Worm (Caenorhabditis elegans) whole organism, L4 larva: Measurements from ENCODE around the gene met-2.

ENCODE experiments used
- F10B5.3 ChIP-seq: sonication (generic microtip); optimal IDR thresholded peaks from 2 replicates; lab custom pipeline; 2016; ENCODE audit warnings: mild to moderate bottlenecking, missing genetic modification characterization, missing compliant biosample characterization
- F37D6.2 ChIP-seq: sonication (generic microtip); optimal IDR thresholded peaks from 2 replicates; lab custom pipeline; 2016; ENCODE audit warnings: mild to moderate bottlenecking, missing genetic modification characterization, missing compliant biosample characterization
- F44E2.7 ChIP-seq: fragments of 200-800 bp; sonication (Bioruptor generic); IDR thresholded peaks from 2 replicates; pipeline ENCODE4 v2.1.2; 2022; ENCODE audit warnings: missing genetic modification characterization, missing compliant biosample characterization
- F49E8.2 ChIP-seq: sonication (generic microtip); optimal IDR thresholded peaks from 2 replicates; lab custom pipeline; 2016; ENCODE audit warnings: missing compliant biosample characterization, mild to moderate bottlenecking, missing genetic modification characterization, borderline replicate concordance
- R02D3.7 ChIP-seq: fragments of 150-350 bp; sonication (generic microtip); optimal IDR thresholded peaks from 3 replicates; lab custom pipeline; 2014; ENCODE audit warnings: missing biosample characterization, missing genetic modification characterization
- T20F7.1 ChIP-seq: fragments of 200-800 bp; sonication (Bioruptor generic); optimal IDR thresholded peaks from 2 replicates; lab custom pipeline; 2018; ENCODE audit warnings: mild to moderate bottlenecking, missing genetic modification characterization, missing compliant biosample characterization
- Y105C5A.15 ChIP-seq: fragments of 200-800 bp; sonication (Bioruptor generic); IDR thresholded peaks from 2 replicates; pipeline ENCODE4 v1.3.6; 2022; ENCODE audit warnings: missing genetic modification characterization, missing compliant biosample characterization
- ZK546.5 ChIP-seq, 2 experiments: sonication (generic microtip); optimal IDR thresholded peaks; 2 replicates each; lab custom pipeline; 2017; ENCODE audit warnings: missing biosample characterization in 2 of 2, missing genetic modification characterization in 2 of 2
- aly-2 ChIP-seq: sonication (generic microtip); optimal IDR thresholded peaks from 2 replicates; lab custom pipeline; 2018; ENCODE audit warnings: missing biosample characterization, missing genetic modification characterization
- ama-1 ChIP-seq: fragments of 150-350 bp; optimal IDR thresholded peaks from 2 replicates; lab custom pipeline; 2014; ENCODE audit warnings: inconsistent platforms, mixed read lengths
- ceh-44 ChIP-seq: fragments of 200-800 bp; sonication (Bioruptor generic); IDR thresholded peaks from 2 replicates; pipeline ENCODE4 v1.3.6; 2022; ENCODE audit warnings: missing genetic modification reagents, missing genetic modification characterization, missing compliant biosample characterization
- ceh-82 ChIP-seq: sonication (generic microtip); optimal IDR thresholded peaks from 2 replicates; lab custom pipeline; 2017; ENCODE audit warnings: missing biosample characterization, missing genetic modification characterization
- ces-1 ChIP-seq: fragments of 150-350 bp; sonication (generic microtip); optimal IDR thresholded peaks from 4 replicates; lab custom pipeline; 2014; ENCODE audit warnings: missing biosample characterization, missing genetic modification reagents, missing genetic modification characterization
- daf-16 ChIP-seq, 3 experiments: sonication (generic microtip); optimal IDR thresholded peaks; 2 replicates each; lab custom pipeline; 2016 to 2017; ENCODE audit warnings: missing genetic modification characterization in 3 of 3, missing genetic modification reagents in 3 of 3, mild to moderate bottlenecking in 2 of 3, missing compliant biosample characterization in 2 of 3, missing biosample characterization in 1 of 3, moderate library complexity in 1 of 3
- dmd-6 ChIP-seq: fragments of 200-800 bp; sonication (Bioruptor generic); IDR thresholded peaks from 2 replicates; pipeline ENCODE4 v1.3.6; 2022; ENCODE audit warnings: missing genetic modification reagents, missing genetic modification characterization, missing compliant biosample characterization
- fkh-10 ChIP-seq: fragments of 150-350 bp; optimal IDR thresholded peaks from 2 replicates; lab custom pipeline; 2014; ENCODE audit warnings: missing biosample characterization, missing genetic modification reagents, missing genetic modification characterization
- fos-1 ChIP-seq: fragments of 150-350 bp; optimal IDR thresholded peaks from 2 replicates; lab custom pipeline; 2014; ENCODE audit warnings: missing biosample characterization, missing genetic modification characterization
- gei-8 ChIP-seq: fragments of 200-800 bp; sonication (Bioruptor generic); optimal IDR thresholded peaks from 2 replicates; lab custom pipeline; 2018; ENCODE audit warnings: mild to moderate bottlenecking, missing genetic modification characterization, missing compliant biosample characterization
- hlh-11 ChIP-seq: fragments of 200-800 bp; sonication (Bioruptor generic); optimal IDR thresholded peaks from 2 replicates; lab custom pipeline; 2018; ENCODE audit warnings: mild to moderate bottlenecking, missing genetic modification characterization, missing compliant biosample characterization
- hlh-30 ChIP-seq: sonication (generic microtip); optimal IDR thresholded peaks from 2 replicates; lab custom pipeline; 2017; ENCODE audit warnings: antibody characterized with exemption, mild to moderate bottlenecking, missing genetic modification characterization, missing compliant biosample characterization; ENCODE audit not compliant: insufficient read depth
- hmg-1.1 ChIP-seq: fragments of 200-800 bp; sonication (Bioruptor generic); IDR thresholded peaks from 2 replicates; pipeline ENCODE4 v1.3.6; 2022; ENCODE audit warnings: missing genetic modification reagents, missing genetic modification characterization, missing compliant biosample characterization
- jun-1 ChIP-seq: fragments of 150-350 bp; optimal IDR thresholded peaks from 2 replicates; lab custom pipeline; 2014; ENCODE audit warnings: missing biosample characterization, missing genetic modification reagents, missing genetic modification characterization
- lin-13 ChIP-seq: fragments of 150-350 bp; optimal IDR thresholded peaks from 2 replicates; lab custom pipeline; 2014; ENCODE audit warnings: missing biosample characterization, missing genetic modification reagents, missing genetic modification characterization
- lin-38 ChIP-seq: fragments of 200-800 bp; sonication (Bioruptor generic); IDR thresholded peaks from 2 replicates; pipeline ENCODE4 v1.3.6; 2022; ENCODE audit warnings: missing genetic modification reagents, missing genetic modification characterization, missing compliant biosample characterization
- lir-3 ChIP-seq: sonication (generic microtip); optimal IDR thresholded peaks from 2 replicates; lab custom pipeline; 2016; ENCODE audit warnings: mild to moderate bottlenecking, missing genetic modification characterization, missing compliant biosample characterization
- madf-9 ChIP-seq: fragments of 200-800 bp; sonication (Bioruptor generic); conservative IDR thresholded peaks from 2 replicates; pipeline ENCODE4 v1.3.6; 2022; ENCODE audit warnings: missing genetic modification reagents, missing genetic modification characterization, missing compliant biosample characterization
- mxl-3 ChIP-seq: fragments of 200-800 bp; sonication (Bioruptor generic); optimal IDR thresholded peaks from 2 replicates; lab custom pipeline; 2018; ENCODE audit warnings: mild to moderate bottlenecking, missing genetic modification characterization, missing compliant biosample characterization
- nhr-42 ChIP-seq: fragments of 200-800 bp; sonication (Bioruptor generic); IDR thresholded peaks from 2 replicates; pipeline ENCODE4 v1.3.6; 2022; ENCODE audit warnings: missing genetic modification characterization, missing compliant biosample characterization
- nhr-6 ChIP-seq: fragments of 150-350 bp; optimal IDR thresholded peaks from 2 replicates; lab custom pipeline; 2014; ENCODE audit warnings: missing biosample characterization, missing genetic modification characterization
- nhr-76 ChIP-seq: fragments of 150-350 bp; optimal IDR thresholded peaks from 2 replicates; lab custom pipeline; 2014; ENCODE audit warnings: missing biosample characterization, missing genetic modification characterization
- nhr-77 ChIP-seq: fragments of 150-350 bp; optimal IDR thresholded peaks from 2 replicates; lab custom pipeline; 2014; ENCODE audit warnings: missing biosample characterization, missing genetic modification characterization
- pha-4 ChIP-seq, 2 experiments: fragments of 150-350 bp in 1 of 2; fragments of 200-800 bp in 1 of 2; sonication (Bioruptor generic) in 1 of 2; IDR thresholded peaks in 1 of 2; optimal IDR thresholded peaks in 1 of 2; 2 replicates each; pipeline versions ENCODE4 v1.3.6 to Lab custom; 2014 to 2022; ENCODE audit warnings: missing genetic modification characterization in 2 of 2, missing genetic modification reagents in 2 of 2, missing biosample characterization in 1 of 2, missing compliant biosample characterization in 1 of 2
- php-3 ChIP-seq: fragments of 200-800 bp; sonication (Bioruptor generic); IDR thresholded peaks from 2 replicates; pipeline ENCODE4 v1.3.6; 2022; ENCODE audit warnings: missing genetic modification reagents, missing genetic modification characterization, missing compliant biosample characterization
- pqm-1 ChIP-seq: sonication (generic microtip); optimal IDR thresholded peaks from 2 replicates; lab custom pipeline; 2017; ENCODE audit warnings: missing biosample characterization, missing genetic modification characterization
- snpc-1.2 ChIP-seq: fragments of 200-800 bp; sonication (Bioruptor generic); IDR thresholded peaks from 2 replicates; pipeline ENCODE4 v1.3.6; 2022; ENCODE audit warnings: missing genetic modification reagents, missing genetic modification characterization, missing compliant biosample characterization
- spr-3 ChIP-seq: fragments of 200-800 bp; sonication (Bioruptor generic); optimal IDR thresholded peaks from 2 replicates; lab custom pipeline; 2018; ENCODE audit warnings: mild to moderate bottlenecking, missing genetic modification characterization, missing compliant biosample characterization
- tra-1 ChIP-seq: fragments of 200-800 bp; sonication (Bioruptor generic); IDR thresholded peaks from 2 replicates; pipeline ENCODE4 v1.3.6; 2022; ENCODE audit warnings: missing genetic modification reagents, missing genetic modification characterization, missing compliant biosample characterization
- unc-39 ChIP-seq: sonication (generic microtip); optimal IDR thresholded peaks from 2 replicates; lab custom pipeline; 2017; ENCODE audit warnings: missing biosample characterization, missing genetic modification characterization
- vab-7 ChIP-seq: fragments of 200-800 bp; sonication (Bioruptor generic); IDR thresholded peaks from 2 replicates; pipeline ENCODE4 v1.3.6; 2022; ENCODE audit warnings: missing genetic modification reagents, missing genetic modification characterization, missing compliant biosample characterization
- zag-1 ChIP-seq: fragments of 150-350 bp; optimal IDR thresholded peaks from 2 replicates; lab custom pipeline; 2014; ENCODE audit warnings: missing biosample characterization, missing genetic modification characterization
- zfp-2 ChIP-seq: sonication (generic microtip); optimal IDR thresholded peaks from 2 replicates; lab custom pipeline; 2016; ENCODE audit warnings: mild to moderate bottlenecking, missing genetic modification characterization, missing compliant biosample characterization
- zip-11 ChIP-seq: fragments of 200-800 bp; sonication (Bioruptor generic); IDR thresholded peaks from 2 replicates; pipeline ENCODE4 v1.3.6; 2022; ENCODE audit warnings: missing genetic modification characterization, missing compliant biosample characterization
- ztf-11 ChIP-seq: fragments of 150-350 bp; optimal IDR thresholded peaks from 2 replicates; lab custom pipeline; 2014; ENCODE audit warnings: missing biosample characterization, missing genetic modification characterization
- ztf-7 ChIP-seq: fragments of 150-350 bp; optimal IDR thresholded peaks from 2 replicates; lab custom pipeline; 2014; ENCODE audit warnings: missing biosample characterization, missing genetic modification characterization

The met-2 gene

DNA sequence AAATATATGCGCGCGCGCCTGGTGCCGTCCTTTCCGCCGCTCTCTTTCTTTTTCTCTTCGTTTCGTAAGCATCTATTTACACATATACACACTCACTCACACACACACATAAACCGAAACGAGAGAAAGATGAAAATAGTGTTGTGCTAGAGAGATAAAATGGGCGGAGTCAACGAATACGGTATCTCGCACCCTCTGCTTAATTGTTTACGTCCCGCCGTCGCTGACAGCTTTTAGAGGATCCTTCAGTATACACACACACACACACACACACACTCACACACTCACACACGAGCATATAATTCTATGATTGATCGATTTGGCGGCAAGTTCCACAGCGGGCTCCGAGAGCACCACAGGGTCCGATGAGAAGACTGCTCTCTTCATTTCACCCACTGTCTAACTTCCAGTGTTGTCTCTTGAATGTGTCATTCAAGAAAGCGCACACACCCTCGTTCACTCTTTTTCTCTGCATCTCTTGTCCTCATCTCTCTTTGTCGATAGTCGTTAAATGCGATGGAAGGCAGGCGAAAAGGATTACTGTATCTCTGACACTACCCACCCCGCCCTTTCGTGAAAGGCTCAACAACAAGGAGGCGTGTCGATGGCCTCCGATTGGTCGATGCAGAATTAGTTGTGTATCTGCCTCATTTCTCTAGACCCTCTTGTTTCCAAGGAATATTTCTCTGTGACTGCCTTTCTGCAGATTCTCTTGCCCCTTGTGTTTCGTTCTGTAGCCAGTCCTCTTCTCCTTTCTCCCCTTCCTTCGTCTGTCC, 42.3 kb downstream of the met-2 start (continued):
- no peak for TF ChIP-seq ama-1
- no peak for TF ChIP-seq unc-39 (tag; lab: Kevin White, UChicago)
- peak; percentile 71 for TF ChIP-seq nhr-6 (tag; lab: Kevin White, UChicago)
- peak; percentile 69 for TF ChIP-seq lin-38 (GFP tag; lab: Robert Waterston, UW)
- TF ChIP-seq fkh-10 (GFP tag; lab: Kevin White, UChicago) = peak; percentile 54
- TF ChIP-seq pqm-1 = peak; percentile 53
- TF ChIP-seq gei-8 = peak; percentile 34
- TF ChIP-seq snpc-1.2 (GFP tag; lab: Robert Waterston, UW) = no peak
- peak; percentile 70 for TF ChIP-seq mxl-3 (GFP tag; lab: Kevin White, UChicago)
- TF ChIP-seq vab-7 (GFP tag; lab: Robert Waterston, UW) = peak; percentile 34; the same call in 1 of the 2 replicates
- TF ChIP-seq lir-3 = peak; percentile 34
- TF ChIP-seq ces-1 (GFP tag; lab: Kevin White, UChicago) = peak; percentile 26
- TF ChIP-seq zag-1 (tag; lab: Kevin White, UChicago) = peak; percentile 60
- peak; percentile 83 for TF ChIP-seq hlh-30 (tag; lab: Kevin White, UChicago)
- no peak for TF ChIP-seq ztf-11 (tag; lab: Kevin White, UChicago)
- peak; percentile 34 for TF ChIP-seq ztf-7 (tag; lab: Kevin White, UChicago)
- peak; percentile 71 for TF ChIP-seq madf-9 (GFP tag; lab: Robert Waterston, UW)
- TF ChIP-seq F10B5.3 (tag; lab: Kevin White, UChicago) = peak; percentile 93
- TF ChIP-seq dmd-6 (GFP tag; lab: Robert Waterston, UW) = peak; percentile 79
- TF ChIP-seq pha-4 (GFP tag; IDR thresholded peaks at IDR 0.05; lab: Robert Waterston, UW) = peak; percentile 74
- peak; percentile 76 for TF ChIP-seq pha-4 (tag; optimal IDR thresholded peaks at IDR 0.05; lab: Kevin White, UChicago)
- no peak for TF ChIP-seq aly-2 (tag; lab: Kevin White, UChicago)
- peak; percentile 69 for TF ChIP-seq jun-1 (tag; lab: Kevin White, UChicago)
- TF ChIP-seq hmg-1.1 (GFP tag; lab: Robert Waterston, UW) = peak; percentile 94
- peak; percentile 86 to 90 for TF ChIP-seq daf-16 (GFP tag; optimal IDR thresholded peaks at IDR 0.05; lab: Kevin White, UChicago)
- TF ChIP-seq daf-16 (tag; optimal IDR thresholded peaks at IDR 0.05; lab: Kevin White, UChicago) = peak; percentile 92
- TF ChIP-seq F37D6.2 (tag; lab: Kevin White, UChicago) = peak; percentile 89
- TF ChIP-seq zfp-2 = peak; percentile 50
- no peak for TF ChIP-seq tra-1 (GFP tag; lab: Robert Waterston, UW)
- no peak for TF ChIP-seq zip-11 (GFP tag; lab: Robert Waterston, UW)
- peak; percentile 41 for TF ChIP-seq nhr-77 (tag; lab: Kevin White, UChicago)
- peak; percentile 94 for TF ChIP-seq hlh-11
- no peak for TF ChIP-seq ceh-44 (GFP tag; lab: Robert Waterston, UW)
- TF ChIP-seq F44E2.7 (GFP tag; lab: Robert Waterston, UW) = no peak
- TF ChIP-seq fos-1 (tag; lab: Kevin White, UChicago) = no peak
- TF ChIP-seq lin-13 (GFP tag; lab: Kevin White, UChicago) = peak; percentile 67
- TF ChIP-seq nhr-76 (tag; lab: Kevin White, UChicago) = peak; percentile 24
- TF ChIP-seq nhr-42 = peak; percentile 39; the same call in 1 of the 2 replicates
- peak; percentile 88 for TF ChIP-seq T20F7.1 (GFP tag; lab: Kevin White, UChicago)
- no peak for TF ChIP-seq R02D3.7
- TF ChIP-seq php-3 (GFP tag; lab: Robert Waterston, UW) = peak; percentile 77

DNA sequence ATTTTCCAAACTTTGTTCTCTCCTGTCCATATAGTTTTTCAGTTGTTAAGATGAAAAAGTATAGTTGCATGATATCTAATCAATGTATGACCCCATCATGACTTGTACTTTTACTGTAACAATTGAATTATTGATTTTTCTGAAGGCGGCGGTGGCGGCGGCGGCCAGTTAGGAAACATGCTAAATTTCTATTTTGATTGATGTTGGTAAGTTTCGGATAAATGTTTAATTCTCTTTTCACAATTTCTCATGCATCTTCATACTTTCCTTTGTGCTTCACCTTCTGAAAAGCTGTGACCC, 42.8 kb downstream of the met-2 start, which contains the start of gene sor-1:
Gene sor-1 (plus strand): TSS at position 201 of the 300 bp plus-strand sequence.
- TF ChIP-seq F49E8.2 (tag; lab: Kevin White, UChicago) (no peak), spr-3 (no peak), F37D6.2 (tag; lab: Kevin White, UChicago) (no peak), ZK546.5 (tag; optimal IDR thresholded peaks at IDR 0.05; lab: Kevin White, UChicago) (no peak), hlh-11 (no peak), Y105C5A.15 (GFP tag; lab: Robert Waterston, UW) (no peak), ceh-82 (tag; lab: Kevin White, UChicago) (no peak)
- TF ChIP-seq, all 104 proteins: peak for 0
